Worm (Caenorhabditis elegans) whole organism, L4 larva: Measurements from ENCODE around the gene elo-4.

Source experiments
- F37D6.2 ChIP-seq: sonication (generic microtip); optimal IDR thresholded peaks from 2 replicates; lab custom pipeline; 2016; ENCODE audit warnings: mild to moderate bottlenecking, missing genetic modification characterization, missing compliant biosample characterization
- R02D3.7 ChIP-seq: fragments of 150-350 bp; sonication (generic microtip); optimal IDR thresholded peaks from 3 replicates; lab custom pipeline; 2014; ENCODE audit warnings: missing biosample characterization, missing genetic modification characterization
- aha-1 ChIP-seq: fragments of 150-350 bp; peaks from one replicate; lab custom pipeline; 2014; ENCODE audit warnings: missing biosample characterization, missing genetic modification characterization
- aly-2 ChIP-seq: sonication (generic microtip); optimal IDR thresholded peaks from 2 replicates; lab custom pipeline; 2018; ENCODE audit warnings: missing biosample characterization, missing genetic modification characterization
- ceh-32 ChIP-seq: sonication (generic microtip); optimal IDR thresholded peaks from 2 replicates; lab custom pipeline; 2016; ENCODE audit warnings: mild to moderate bottlenecking, missing genetic modification characterization, missing compliant biosample characterization; ENCODE audit not compliant: poor library complexity
- ceh-62 ChIP-seq: sonication (generic microtip); optimal IDR thresholded peaks from 2 replicates; lab custom pipeline; 2017; ENCODE audit warnings: missing biosample characterization, missing genetic modification characterization
- daf-12 ChIP-seq: fragments of 150-350 bp; optimal IDR thresholded peaks from 2 replicates; lab custom pipeline; 2014; ENCODE audit warnings: missing biosample characterization, missing genetic modification reagents, missing genetic modification characterization
- daf-16 ChIP-seq, 3 experiments: sonication (generic microtip); optimal IDR thresholded peaks; 2 replicates each; lab custom pipeline; 2016 to 2017; ENCODE audit warnings: missing genetic modification characterization in 3 of 3, missing genetic modification reagents in 3 of 3, mild to moderate bottlenecking in 2 of 3, missing compliant biosample characterization in 2 of 3, missing biosample characterization in 1 of 3, moderate library complexity in 1 of 3
- daf-19 ChIP-seq: fragments of 200-800 bp; sonication (Bioruptor generic); conservative IDR thresholded peaks from 2 replicates; pipeline ENCODE4 v1.3.6; 2022; ENCODE audit warnings: missing genetic modification characterization, missing compliant biosample characterization
- dmd-6 ChIP-seq: fragments of 200-800 bp; sonication (Bioruptor generic); IDR thresholded peaks from 2 replicates; pipeline ENCODE4 v1.3.6; 2022; ENCODE audit warnings: missing genetic modification reagents, missing genetic modification characterization, missing compliant biosample characterization
- duxl-1 ChIP-seq: sonication (generic microtip); optimal IDR thresholded peaks from 2 replicates; lab custom pipeline; 2016; ENCODE audit warnings: mild to moderate bottlenecking, missing genetic modification characterization, moderate library complexity, missing compliant biosample characterization; ENCODE audit not compliant: poor library complexity
- egl-27 ChIP-seq: sonication (generic microtip); optimal IDR thresholded peaks from 3 replicates; lab custom pipeline; 2017; ENCODE audit warnings: missing biosample characterization, missing genetic modification reagents, missing genetic modification characterization
- egl-43 ChIP-seq: fragments of 200-800 bp; sonication (Bioruptor generic); IDR thresholded peaks from 2 replicates; pipeline ENCODE4 v1.3.6; 2022; ENCODE audit warnings: missing genetic modification reagents, missing genetic modification characterization, missing compliant biosample characterization
- fkh-10 ChIP-seq: fragments of 150-350 bp; optimal IDR thresholded peaks from 2 replicates; lab custom pipeline; 2014; ENCODE audit warnings: missing biosample characterization, missing genetic modification reagents, missing genetic modification characterization
- fos-1 ChIP-seq: fragments of 150-350 bp; optimal IDR thresholded peaks from 2 replicates; lab custom pipeline; 2014; ENCODE audit warnings: missing biosample characterization, missing genetic modification characterization
- gei-8 ChIP-seq: fragments of 200-800 bp; sonication (Bioruptor generic); optimal IDR thresholded peaks from 2 replicates; lab custom pipeline; 2018; ENCODE audit warnings: mild to moderate bottlenecking, missing genetic modification characterization, missing compliant biosample characterization
- hif-1 ChIP-seq, 2 experiments: sonication (generic microtip); optimal IDR thresholded peaks; 2 replicates each; lab custom pipeline; 2016 to 2017; ENCODE audit warnings: missing compliant biosample characterization in 2 of 2, missing genetic modification characterization in 2 of 2, missing genetic modification reagents in 2 of 2, missing genotype in 2 of 2, mild to moderate bottlenecking in 1 of 2
- hlh-11 ChIP-seq: fragments of 200-800 bp; sonication (Bioruptor generic); optimal IDR thresholded peaks from 2 replicates; lab custom pipeline; 2018; ENCODE audit warnings: mild to moderate bottlenecking, missing genetic modification characterization, missing compliant biosample characterization
- hlh-30 ChIP-seq: sonication (generic microtip); optimal IDR thresholded peaks from 2 replicates; lab custom pipeline; 2017; ENCODE audit warnings: antibody characterized with exemption, mild to moderate bottlenecking, missing genetic modification characterization, missing compliant biosample characterization; ENCODE audit not compliant: insufficient read depth
- hmg-1.1 ChIP-seq: fragments of 200-800 bp; sonication (Bioruptor generic); IDR thresholded peaks from 2 replicates; pipeline ENCODE4 v1.3.6; 2022; ENCODE audit warnings: missing genetic modification reagents, missing genetic modification characterization, missing compliant biosample characterization
- jun-1 ChIP-seq: fragments of 150-350 bp; optimal IDR thresholded peaks from 2 replicates; lab custom pipeline; 2014; ENCODE audit warnings: missing biosample characterization, missing genetic modification reagents, missing genetic modification characterization
- lin-1 ChIP-seq: fragments of 200-800 bp; sonication (Bioruptor generic); IDR thresholded peaks from 2 replicates; pipeline ENCODE4 v1.3.6; 2022; ENCODE audit warnings: missing genetic modification reagents, missing genetic modification characterization, missing compliant biosample characterization
- lin-29 ChIP-seq: fragments of 200-800 bp; sonication (Bioruptor generic); IDR thresholded peaks from 2 replicates; pipeline ENCODE4 v1.3.6; 2022; ENCODE audit warnings: missing genetic modification reagents, missing genetic modification characterization, missing compliant biosample characterization
- lin-38 ChIP-seq: fragments of 200-800 bp; sonication (Bioruptor generic); IDR thresholded peaks from 2 replicates; pipeline ENCODE4 v1.3.6; 2022; ENCODE audit warnings: missing genetic modification reagents, missing genetic modification characterization, missing compliant biosample characterization
- lir-3 ChIP-seq: sonication (generic microtip); optimal IDR thresholded peaks from 2 replicates; lab custom pipeline; 2016; ENCODE audit warnings: mild to moderate bottlenecking, missing genetic modification characterization, missing compliant biosample characterization
- madf-9 ChIP-seq: fragments of 200-800 bp; sonication (Bioruptor generic); conservative IDR thresholded peaks from 2 replicates; pipeline ENCODE4 v1.3.6; 2022; ENCODE audit warnings: missing genetic modification reagents, missing genetic modification characterization, missing compliant biosample characterization
- mdl-1 ChIP-seq, 2 experiments: fragments of 150-350 bp in 1 of 2; sonication (generic microtip) in 1 of 2; optimal IDR thresholded peaks; 2 replicates each; lab custom pipeline; 2014 to 2017; ENCODE audit warnings: missing biosample characterization in 2 of 2, missing genetic modification characterization in 2 of 2
- mdt-29 ChIP-seq: fragments of 200-800 bp; sonication (Bioruptor generic); IDR thresholded peaks from 2 replicates; pipeline ENCODE4 v1.3.6; 2022; ENCODE audit warnings: missing genetic modification reagents, missing genetic modification characterization, missing compliant biosample characterization
- mep-1 ChIP-seq: fragments of 150-350 bp; sonication (generic microtip); optimal IDR thresholded peaks from 3 replicates; lab custom pipeline; 2014; ENCODE audit warnings: missing biosample characterization, missing genetic modification characterization
- mes-2 ChIP-seq: sonication (generic microtip); optimal IDR thresholded peaks from 2 replicates; lab custom pipeline; 2016; ENCODE audit warnings: missing genotype, mild to moderate bottlenecking, missing genetic modification characterization, missing compliant biosample characterization; ENCODE audit not compliant: poor library complexity, severe bottlenecking
- mxl-3 ChIP-seq: fragments of 200-800 bp; sonication (Bioruptor generic); optimal IDR thresholded peaks from 2 replicates; lab custom pipeline; 2018; ENCODE audit warnings: mild to moderate bottlenecking, missing genetic modification characterization, missing compliant biosample characterization
- nhr-10 ChIP-seq: fragments of 150-350 bp; optimal IDR thresholded peaks from 2 replicates; lab custom pipeline; 2014; ENCODE audit warnings: missing biosample characterization, missing genetic modification characterization
- nhr-102 ChIP-seq: sonication (generic microtip); optimal IDR thresholded peaks from 2 replicates; lab custom pipeline; 2016; ENCODE audit warnings: mild to moderate bottlenecking, missing genetic modification characterization, moderate library complexity, missing compliant biosample characterization
- nhr-11 ChIP-seq: fragments of 150-350 bp; optimal IDR thresholded peaks from 2 replicates; lab custom pipeline; 2014; ENCODE audit warnings: missing biosample characterization, missing genetic modification characterization
- nhr-25 ChIP-seq: sonication (generic microtip); optimal IDR thresholded peaks from 2 replicates; lab custom pipeline; 2017; ENCODE audit warnings: missing genetic modification characterization, mild to moderate bottlenecking, missing compliant biosample characterization, antibody characterized with exemption, moderate library complexity, borderline replicate concordance; ENCODE audit not compliant: insufficient read depth
- nhr-28 ChIP-seq: fragments of 150-350 bp; optimal IDR thresholded peaks from 2 replicates; lab custom pipeline; 2014; ENCODE audit warnings: missing biosample characterization, missing genetic modification characterization
- nhr-41 ChIP-seq: fragments of 200-800 bp; sonication (Bioruptor generic); IDR thresholded peaks from 2 replicates; pipeline ENCODE4 v1.3.6; 2022; ENCODE audit warnings: missing genetic modification reagents, missing genetic modification characterization, missing compliant biosample characterization
- nhr-48 ChIP-seq: sonication (generic microtip); optimal IDR thresholded peaks from 2 replicates; lab custom pipeline; 2016; ENCODE audit warnings: mild to moderate bottlenecking, missing genetic modification characterization, missing compliant biosample characterization
- nhr-6 ChIP-seq: fragments of 150-350 bp; optimal IDR thresholded peaks from 2 replicates; lab custom pipeline; 2014; ENCODE audit warnings: missing biosample characterization, missing genetic modification characterization
- nhr-77 ChIP-seq: fragments of 150-350 bp; optimal IDR thresholded peaks from 2 replicates; lab custom pipeline; 2014; ENCODE audit warnings: missing biosample characterization, missing genetic modification characterization
- pqm-1 ChIP-seq: sonication (generic microtip); optimal IDR thresholded peaks from 2 replicates; lab custom pipeline; 2017; ENCODE audit warnings: missing biosample characterization, missing genetic modification characterization
- saeg-2 ChIP-seq: fragments of 200-800 bp; sonication (Bioruptor generic); IDR thresholded peaks from 2 replicates; pipeline ENCODE4 v1.3.6; 2022; ENCODE audit warnings: missing genetic modification reagents, missing genetic modification characterization, missing compliant biosample characterization
- snpc-4 ChIP-seq: fragments of 150-350 bp; optimal IDR thresholded peaks from 2 replicates; lab custom pipeline; 2014; ENCODE audit warnings: missing biosample characterization, missing genetic modification characterization
- spr-1 ChIP-seq: sonication (generic microtip); optimal IDR thresholded peaks from 2 replicates; lab custom pipeline; 2016; ENCODE audit warnings: mild to moderate bottlenecking, missing genetic modification characterization, missing compliant biosample characterization
- unc-130 ChIP-seq: sonication (generic microtip); optimal IDR thresholded peaks from 2 replicates; lab custom pipeline; 2016; ENCODE audit warnings: missing genetic modification reagents, missing genetic modification characterization, missing compliant biosample characterization
- unc-62 ChIP-seq, 3 experiments: fragments of 150-350 bp in 1 of 3; sonication (generic microtip); optimal IDR thresholded peaks in 2 of 3; peaks in 1 of 3; 1 replicate in 1 of 3; 2 replicates in 2 of 3; lab custom pipeline; 2014 to 2017; ENCODE audit warnings: missing biosample characterization in 3 of 3, missing genetic modification characterization in 3 of 3, missing genetic modification reagents in 3 of 3, missing genotype in 1 of 3
- ztf-7 ChIP-seq: fragments of 150-350 bp; optimal IDR thresholded peaks from 2 replicates; lab custom pipeline; 2014; ENCODE audit warnings: missing biosample characterization, missing genetic modification characterization

The elo-4 gene

DNA sequence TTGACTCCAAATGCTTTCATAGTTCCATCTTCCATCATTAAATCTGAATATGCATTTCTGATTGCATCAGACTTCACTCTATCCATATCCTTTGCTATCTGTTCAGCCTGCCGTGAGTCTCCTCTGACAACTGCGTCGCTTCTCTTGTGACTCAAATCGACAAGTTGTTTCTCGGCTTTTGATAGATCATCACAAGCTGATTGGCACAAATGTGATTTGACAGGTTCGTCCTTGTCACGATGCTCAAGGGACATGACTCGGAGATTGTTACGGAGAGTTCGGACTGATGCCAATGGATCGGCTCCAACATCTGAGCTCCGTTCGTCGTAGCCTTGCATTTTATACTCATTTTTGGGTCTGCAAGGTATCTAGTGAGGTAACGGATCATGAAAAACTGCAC, 5.3 kb downstream of the elo-4 start:
- TF ChIP-seq nhr-11 (tag; lab: Kevin White, UChicago) (peak; percentile 51), ceh-62 (no peak), lir-3 (no peak), egl-43 (GFP tag; lab: Robert Waterston, UW) (no peak), lin-29 (GFP tag; lab: Robert Waterston, UW) (no peak), nhr-6 (tag; lab: Kevin White, UChicago) (no peak), unc-62 (GFP tag; optimal IDR thresholded peaks at IDR 0.05 in 1 of 2; lab: Kevin White, UChicago) (peak in 1 of 2 experiments; percentile 3), unc-62 (tag; optimal IDR thresholded peaks at IDR 0.05; lab: Kevin White, UChicago) (no peak), daf-12 (tag; lab: Kevin White, UChicago) (no peak), egl-27 (tag; lab: Kevin White, UChicago) (no peak), hlh-11 (peak; percentile 16), mdl-1 (tag; optimal IDR thresholded peaks at IDR 0.05; lab: Kevin White, UChicago) (no peak), hlh-30 (peak; percentile 28), daf-16 (GFP tag; optimal IDR thresholded peaks at IDR 0.05; lab: Kevin White, UChicago) (no peak), daf-16 (tag; optimal IDR thresholded peaks at IDR 0.05; lab: Kevin White, UChicago) (no peak)

DNA sequence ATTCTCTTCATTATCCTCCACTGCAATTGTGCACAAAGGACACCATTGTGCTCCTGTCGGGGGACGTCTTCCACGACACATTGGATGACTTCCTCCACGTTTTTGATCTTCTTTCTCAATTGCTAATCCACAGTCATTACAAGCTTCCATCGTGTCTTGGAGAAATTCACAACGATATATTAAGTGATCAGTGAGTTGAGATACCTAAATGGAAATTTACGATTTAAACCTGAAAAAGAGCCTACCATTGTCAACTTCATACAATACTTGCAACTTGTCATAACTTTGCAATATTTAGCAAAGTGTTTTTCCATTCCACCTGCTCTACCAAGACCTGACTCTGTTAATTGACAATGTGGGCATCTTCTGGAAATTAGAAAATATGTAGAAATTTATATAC, 6.2 kb downstream of the elo-4 start:
- TF ChIP-seq aha-1 (tag; lab: Kevin White, UChicago): peak; percentile 93
- no peak for TF ChIP-seq fkh-10
- TF ChIP-seq duxl-1 (tag; lab: Kevin White, UChicago): no peak
- TF ChIP-seq hif-1 (tag; optimal IDR thresholded peaks at IDR 0.05; lab: Kevin White, UChicago): no peak
- TF ChIP-seq nhr-77 (tag; lab: Kevin White, UChicago): no peak
- TF ChIP-seq F37D6.2 (tag; lab: Kevin White, UChicago): no peak
- no peak for TF ChIP-seq ceh-32

DNA sequence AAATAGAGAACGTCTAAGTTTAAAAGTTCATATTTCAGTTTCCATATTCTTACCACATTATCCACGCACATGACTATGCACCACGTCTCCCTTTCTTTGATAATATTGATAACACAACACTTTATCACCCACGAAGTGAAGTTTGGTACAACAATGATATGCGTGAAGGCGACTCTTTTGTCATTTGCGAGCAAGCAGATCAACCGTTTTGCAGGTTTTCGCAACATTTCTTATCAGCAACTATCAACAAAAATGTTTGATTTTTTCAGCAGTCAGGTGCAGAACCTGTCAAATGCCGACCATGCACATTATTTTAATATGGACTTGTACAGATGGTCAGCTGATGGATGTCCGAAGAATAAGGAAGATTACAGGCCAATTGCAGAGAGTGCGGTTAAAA, 7.5 kb downstream of the elo-4 start:
- peak; percentile 70 for TF ChIP-seq gei-8 (GFP tag; lab: Kevin White, UChicago)
- TF ChIP-seq spr-1: no peak
- peak in 1 of 2 experiments; percentile 48 for TF ChIP-seq daf-16 (GFP tag; optimal IDR thresholded peaks at IDR 0.05; lab: Kevin White, UChicago)
- TF ChIP-seq daf-16 (tag; optimal IDR thresholded peaks at IDR 0.05; lab: Kevin White, UChicago): peak; percentile 69
- peak; percentile 88 for TF ChIP-seq nhr-28 (tag; lab: Kevin White, UChicago)
- no peak for TF ChIP-seq unc-130
- peak; percentile 46; the same call in 1 of the 2 replicates for TF ChIP-seq nhr-41 (GFP tag; lab: Robert Waterston, UW)
- TF ChIP-seq ztf-7 (tag; lab: Kevin White, UChicago): no peak
- no peak for TF ChIP-seq mdt-29 (GFP tag; lab: Robert Waterston, UW)
- TF ChIP-seq daf-19: no peak
- TF ChIP-seq pqm-1 (tag; lab: Kevin White, UChicago): peak; percentile 96
- peak; percentile 8 to 69 for TF ChIP-seq unc-62 (GFP tag; optimal IDR thresholded peaks at IDR 0.05 in 1 of 2; lab: Kevin White, UChicago)
- TF ChIP-seq unc-62 (tag; optimal IDR thresholded peaks at IDR 0.05; lab: Kevin White, UChicago): no peak
- peak; percentile 72 for TF ChIP-seq nhr-77 (tag; lab: Kevin White, UChicago)
- peak; percentile 63 for TF ChIP-seq mxl-3
- no peak for TF ChIP-seq madf-9 (GFP tag; lab: Robert Waterston, UW)
- peak; percentile 55 for TF ChIP-seq hlh-30
- TF ChIP-seq snpc-4 (tag; lab: Kevin White, UChicago): no peak
- TF ChIP-seq nhr-25 (tag; lab: Kevin White, UChicago): no peak
- TF ChIP-seq mep-1 (tag; lab: Kevin White, UChicago): no peak
- TF ChIP-seq hmg-1.1 (GFP tag; lab: Robert Waterston, UW): no peak
- no peak for TF ChIP-seq lir-3
- no peak for TF ChIP-seq jun-1
- TF ChIP-seq nhr-10 (tag; lab: Kevin White, UChicago): no peak
- TF ChIP-seq mes-2 (tag; lab: Kevin White, UChicago): no peak
- peak; percentile 74 for TF ChIP-seq lin-1 (GFP tag; lab: Robert Waterston, UW)
- peak; percentile 81 for TF ChIP-seq nhr-48 (tag; lab: Kevin White, UChicago)
- peak; percentile 2 for TF ChIP-seq nhr-102 (tag; lab: Kevin White, UChicago)
- TF ChIP-seq R02D3.7 (tag; lab: Kevin White, UChicago): no peak
- TF ChIP-seq lin-38: no peak
- TF ChIP-seq saeg-2 (GFP tag; lab: Robert Waterston, UW): peak; percentile 90
- no peak for TF ChIP-seq aly-2 (tag; lab: Kevin White, UChicago)
- peak; percentile 97 for TF ChIP-seq dmd-6 (GFP tag; lab: Robert Waterston, UW)
- no peak for TF ChIP-seq fos-1 (tag; lab: Kevin White, UChicago)
